Worm (Caenorhabditis elegans): ENCODE measurements around the gene ZK1240.11.

Gene ZK1240.11

ce11 chrII:2346672-2347071 lies 21.6 kb downstream of the ZK1240.11 start, which contains the start of gene F43C11.4:
Gene F43C11.4 (plus strand): TSS chrII:2346972.
- no peak for TF ChIP-seq nhr-28 (tag; optimal IDR thresholded peaks at IDR 0.05)
- no peak for TF ChIP-seq R02D3.7 (tag; optimal IDR thresholded peaks at IDR 0.05)
- TF ChIP-seq nhr-6 (tag; optimal IDR thresholded peaks at IDR 0.05), result no peak
- no peak for TF ChIP-seq zip-11 (GFP tag; IDR thresholded peaks at IDR 0.05)
- no peak for TF ChIP-seq madf-5 (GFP tag; IDR thresholded peaks at IDR 0.05)
- no peak for TF ChIP-seq aha-1 (tag)
- no peak for TF ChIP-seq hif-1 (tag; optimal IDR thresholded peaks at IDR 0.05)
- no peak for TF ChIP-seq unc-130 (GFP tag; optimal IDR thresholded peaks at IDR 0.05)
- TF ChIP-seq ceh-62 (tag; optimal IDR thresholded peaks at IDR 0.05), result no peak
- TF ChIP-seq ces-1 (GFP tag; optimal IDR thresholded peaks at IDR 0.05), result no peak
- TF ChIP-seq tra-1 (GFP tag; IDR thresholded peaks at IDR 0.05), result no peak
- TF ChIP-seq lir-3 (tag; optimal IDR thresholded peaks at IDR 0.05), result no peak
- TF ChIP-seq F44E2.7 (GFP tag; IDR thresholded peaks at IDR 0.05), result no peak
- TF ChIP-seq madf-9 (GFP tag; conservative IDR thresholded peaks at IDR 0.05), result no peak

- no peak for TF ChIP-seq F37D6.2 (tag; optimal IDR thresholded peaks at IDR 0.05)
Observed at ce11 chrII:2352546-2352945, 27.5 kb downstream of the ZK1240.11 start, which contains the start of gene F43C11.10. Gene F43C11.10 (minus strand): TSS chrII:2352646.

DNA sequence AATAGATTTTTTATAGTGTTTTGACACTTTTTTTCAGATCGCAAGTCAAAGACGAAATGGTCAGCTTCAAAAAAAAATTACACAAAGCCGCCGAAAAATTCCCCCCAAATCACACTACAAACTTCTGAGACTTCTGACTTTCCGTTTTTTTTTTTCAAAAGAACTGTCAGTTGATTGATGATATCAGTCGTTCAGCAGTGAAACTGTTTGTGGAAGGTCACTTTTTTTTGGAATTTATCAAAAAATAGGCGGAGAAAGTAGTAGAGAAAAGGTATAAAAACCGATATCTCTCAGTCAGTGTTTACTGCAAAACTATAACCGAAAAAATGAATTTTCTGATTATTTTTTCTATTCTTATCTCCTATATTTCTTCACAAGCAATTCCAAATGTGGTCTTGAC lies 28.0 kb downstream of the ZK1240.11 start, which contains the start of gene F43C11.3:
Gene F43C11.3 (plus strand): TSS at position 301 of the 400 bp plus-strand sequence.
- TF ChIP-seq Y105C5A.15 (GFP tag; IDR thresholded peaks at IDR 0.05) (no peak), nhr-28 (tag; optimal IDR thresholded peaks at IDR 0.05) (peak; percentile 43)

- TF ChIP-seq attf-4 (tag; optimal IDR thresholded peaks at IDR 0.05) (no peak), egl-43 (GFP tag; IDR thresholded peaks at IDR 0.05) (no peak), nhr-102 (tag; optimal IDR thresholded peaks at IDR 0.05) (no peak), rbr-2 (tag; optimal IDR thresholded peaks at IDR 0.05) (no peak), lin-39 (tag; optimal IDR thresholded peaks at IDR 0.05) (no peak), pha-4 (GFP tag; IDR thresholded peaks at IDR 0.05) (no peak), pha-4 (tag; optimal IDR thresholded peaks at IDR 0.05) (no peak), zfp-3 (GFP tag; conservative IDR thresholded peaks at IDR 0.05) (no peak), nhr-6 (tag; optimal IDR thresholded peaks at IDR 0.05) (no peak), hlh-11 (tag; optimal IDR thresholded peaks at IDR 0.05) (no peak), ceh-20 (GFP tag; IDR thresholded peaks at IDR 0.05) (no peak), tra-1 (GFP tag; IDR thresholded peaks at IDR 0.05) (no peak), daf-8 (GFP tag; IDR thresholded peaks at IDR 0.05) (no peak), lin-15B (tag; optimal IDR thresholded peaks at IDR 0.05) (no peak), dmd-6 (GFP tag; IDR thresholded peaks at IDR 0.05) (no peak), nhr-77 (tag; optimal IDR thresholded peaks at IDR 0.05) (no peak), snpc-4 (tag; optimal IDR thresholded peaks at IDR 0.05) (no peak), snpc-1.2 (GFP tag; IDR thresholded peaks at IDR 0.05) (no peak), dmd-9 (GFP tag; IDR thresholded peaks at IDR 0.05) (no peak), F37D6.2 (tag; optimal IDR thresholded peaks at IDR 0.05) (no peak), ZK546.5 (tag; optimal IDR thresholded peaks at IDR 0.05) (no peak)
Observed at ce11 chrII:2354476-2354875, 29.4 kb downstream of the ZK1240.11 start, which contains the start of gene F43C11.2. Gene F43C11.2 (plus strand): TSS chrII:2354776.

DNA sequence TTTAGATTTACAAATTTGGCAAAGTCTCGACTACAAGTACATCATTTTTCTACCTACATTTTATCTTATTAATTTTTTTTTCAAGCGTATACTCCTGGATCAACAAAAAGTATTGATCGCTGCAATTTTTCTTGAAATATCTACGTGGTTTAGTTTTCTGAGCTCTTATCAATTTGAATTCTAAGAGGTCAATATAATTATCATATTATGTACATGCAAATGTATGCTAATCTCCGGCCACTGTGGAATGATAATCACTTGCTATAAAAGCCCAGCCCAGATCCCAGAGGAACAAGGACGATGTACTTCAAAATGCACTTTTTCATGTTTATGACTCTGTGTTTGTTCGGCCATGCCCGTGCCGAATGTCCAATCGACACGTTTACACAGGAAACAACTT lies 31.7 kb downstream of the ZK1240.11 start, which contains the start of gene F43C11.1:
Gene F43C11.1 (plus strand): TSS at position 301 of the 400 bp plus-strand sequence.
- no peak for TF ChIP-seq saeg-2 (GFP tag; IDR thresholded peaks at IDR 0.05)
- no peak for TF ChIP-seq T20F7.1 (GFP tag; optimal IDR thresholded peaks at IDR 0.05)
- no peak for TF ChIP-seq daf-8 (GFP tag; IDR thresholded peaks at IDR 0.05)
- TF ChIP-seq nhr-10 (tag; optimal IDR thresholded peaks at IDR 0.05), result no peak
- TF ChIP-seq sdz-12 (GFP tag; optimal IDR thresholded peaks at IDR 0.05), result no peak
- TF ChIP-seq mdt-29 (GFP tag; IDR thresholded peaks at IDR 0.05), result no peak
- no peak for TF ChIP-seq ztf-7 (tag; optimal IDR thresholded peaks at IDR 0.05)
- no peak for TF ChIP-seq madf-9 (GFP tag; conservative IDR thresholded peaks at IDR 0.05)
- no peak for TF ChIP-seq unc-39 (tag; optimal IDR thresholded peaks at IDR 0.05)
- TF ChIP-seq mxl-3 (GFP tag; optimal IDR thresholded peaks at IDR 0.05), result no peak
